Worm (Caenorhabditis elegans) whole organism, early embryonic: ENCODE measurements around the gene cyp-34A8.

Experiments
- B0310.2 ChIP-seq: sonication (generic microtip); optimal IDR thresholded peaks from 2 replicates; lab custom pipeline; 2016; ENCODE audit warnings: mild to moderate bottlenecking, missing genetic modification characterization, missing compliant biosample characterization
- F13C5.2 ChIP-seq: sonication (generic microtip); optimal IDR thresholded peaks from 2 replicates; lab custom pipeline; 2017; ENCODE audit warnings: mild to moderate bottlenecking, missing genetic modification characterization, inconsistent platforms, missing compliant biosample characterization
- aly-1 ChIP-seq: sonication (generic microtip); optimal IDR thresholded peaks from 2 replicates; lab custom pipeline; 2016; ENCODE audit warnings: missing genetic modification characterization, missing compliant biosample characterization
- ama-1 ChIP-seq: fragments of 150-350 bp; optimal IDR thresholded peaks from 2 replicates; lab custom pipeline; 2014
- ceh-13 ChIP-seq: fragments of 200-800 bp; sonication (Bioruptor generic); optimal IDR thresholded peaks from 2 replicates; lab custom pipeline; 2018; ENCODE audit warnings: mild to moderate bottlenecking, missing genetic modification characterization, missing compliant biosample characterization
- ceh-36 ChIP-seq: sonication (generic microtip); optimal IDR thresholded peaks from 2 replicates; lab custom pipeline; 2016; ENCODE audit warnings: missing genetic modification characterization, inconsistent platforms, missing compliant biosample characterization
- ets-7 ChIP-seq: sonication (generic microtip); optimal IDR thresholded peaks from 2 replicates; lab custom pipeline; 2016; ENCODE audit warnings: missing genotype, missing genetic modification characterization, missing compliant biosample characterization
- flt-1 ChIP-seq: fragments of 200-800 bp; sonication (Bioruptor generic); IDR thresholded peaks from 2 replicates; pipeline ENCODE4 v1.3.6; 2022; ENCODE audit warnings: missing genetic modification characterization, missing compliant biosample characterization
- hmbx-1 ChIP-seq: sonication (generic microtip); optimal IDR thresholded peaks from 2 replicates; lab custom pipeline; 2016; ENCODE audit warnings: mild to moderate bottlenecking, missing genetic modification characterization, missing compliant biosample characterization
- hmg-4 ChIP-seq: fragments of 200-800 bp; sonication (Bioruptor generic); optimal IDR thresholded peaks from 2 replicates; lab custom pipeline; 2018; ENCODE audit warnings: mild to moderate bottlenecking, missing genetic modification characterization, missing compliant biosample characterization
- hnd-1 ChIP-seq: sonication (generic microtip); optimal IDR thresholded peaks from 2 replicates; lab custom pipeline; 2016; ENCODE audit warnings: missing genetic modification characterization, missing compliant biosample characterization
- pes-1 ChIP-seq: fragments of 200-800 bp; sonication (Bioruptor generic); IDR thresholded peaks from 2 replicates; pipeline ENCODE4 v1.3.6; 2022; ENCODE audit warnings: missing genetic modification reagents, missing genetic modification characterization, missing compliant biosample characterization
- scrt-1 ChIP-seq: fragments of 200-800 bp; sonication (Bioruptor generic); IDR thresholded peaks from 2 replicates; pipeline ENCODE4 v1.3.6; 2022; ENCODE audit warnings: missing genetic modification characterization, missing compliant biosample characterization
- sea-1 ChIP-seq: fragments of 200-800 bp; sonication (Bioruptor generic); conservative IDR thresholded peaks from 2 replicates; pipeline ENCODE4 v1.3.6; 2022; ENCODE audit warnings: missing genetic modification characterization, missing compliant biosample characterization
- tbx-11 ChIP-seq: fragments of 200-800 bp; sonication (Bioruptor generic); IDR thresholded peaks from 2 replicates; pipeline ENCODE4 v1.3.6; 2022; ENCODE audit warnings: missing genetic modification characterization, missing compliant biosample characterization
- tbx-37 ChIP-seq: fragments of 200-800 bp; sonication (Bioruptor generic); conservative IDR thresholded peaks from 2 replicates; pipeline ENCODE4 v1.3.6; 2022; ENCODE audit warnings: missing genetic modification reagents, missing genetic modification characterization, missing compliant biosample characterization
- tra-4 ChIP-seq: sonication (generic microtip); optimal IDR thresholded peaks from 2 replicates; lab custom pipeline; 2017; ENCODE audit warnings: missing genetic modification characterization, missing compliant biosample characterization

The cyp-34A8 gene

DNA sequence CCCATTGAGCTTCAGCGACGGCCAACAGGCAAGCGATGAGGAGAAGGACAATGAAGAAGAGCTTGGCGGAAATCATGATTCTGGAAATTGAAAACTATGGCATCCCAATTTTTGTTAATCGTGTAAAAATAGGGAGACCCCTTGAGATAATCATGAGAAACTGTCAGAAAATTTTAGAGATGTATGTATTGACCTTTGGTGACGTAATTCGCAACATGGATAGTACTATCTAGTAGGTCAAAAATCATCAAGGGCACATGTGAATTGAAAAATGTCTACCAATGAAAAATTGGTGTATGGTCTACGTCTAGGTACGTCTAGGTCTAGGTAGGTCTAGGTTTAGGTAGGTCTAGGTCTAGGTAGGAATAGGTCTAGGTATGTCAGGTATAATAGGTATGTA lies 11.4 kb upstream of the cyp-34A8 start, which contains the start of gene nlp-34:
Gene nlp-34 (minus strand): TSS at position 82 of the 400 bp plus-strand sequence.
- TF ChIP-seq aly-1 (tag; lab: Kevin White, UChicago) (no peak), sea-1 (GFP tag; lab: Robert Waterston, UW) (no peak), ets-7 (tag; lab: Kevin White, UChicago) (no peak), flt-1 (GFP tag; lab: Robert Waterston, UW) (no peak)

DNA sequence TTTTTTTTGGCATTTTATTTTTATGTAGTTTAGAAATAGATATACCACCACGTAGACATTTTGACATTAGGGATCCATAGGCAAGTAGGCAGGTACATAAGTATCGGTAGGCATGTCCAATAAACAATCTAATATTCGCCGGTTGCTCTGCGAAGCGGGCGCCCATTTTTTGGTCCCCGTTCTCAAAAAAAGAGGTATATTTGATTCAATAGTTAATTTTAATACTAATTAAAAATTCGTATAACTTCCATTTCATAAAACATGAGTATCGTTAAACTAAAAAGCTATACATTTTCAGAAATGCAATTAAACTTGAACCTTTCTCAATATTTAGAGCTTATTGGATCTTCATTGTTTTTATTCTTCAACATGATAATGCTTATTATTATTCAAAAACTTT lies 9.3 kb upstream of the cyp-34A8 start, which contains the start of gene str-83:
Gene str-83 (plus strand): TSS at position 301 of the 400 bp plus-strand sequence.
- TF ChIP-seq tbx-37 (GFP tag; lab: Robert Waterston, UW) (no peak), hmg-4 (GFP tag; lab: Kevin White, UChicago) (no peak), ceh-36 (tag; lab: Kevin White, UChicago) (no peak), scrt-1 (GFP tag; lab: Robert Waterston, UW) (no peak), tbx-11 (GFP tag; lab: Robert Waterston, UW) (no peak), ama-1 (lab: Kevin White, UChicago) (no peak), ceh-13 (GFP tag; lab: Kevin White, UChicago) (no peak), F13C5.2 (no peak), tra-4 (tag; lab: Kevin White, UChicago) (no peak), B0310.2 (tag; lab: Kevin White, UChicago) (no peak), hnd-1 (tag; lab: Kevin White, UChicago) (no peak), aly-1 (tag; lab: Kevin White, UChicago) (no peak), flt-1 (GFP tag; lab: Robert Waterston, UW) (no peak), pes-1 (GFP tag; lab: Robert Waterston, UW) (no peak), ets-7 (tag; lab: Kevin White, UChicago) (no peak), hmbx-1 (tag; lab: Kevin White, UChicago) (no peak)

DNA sequence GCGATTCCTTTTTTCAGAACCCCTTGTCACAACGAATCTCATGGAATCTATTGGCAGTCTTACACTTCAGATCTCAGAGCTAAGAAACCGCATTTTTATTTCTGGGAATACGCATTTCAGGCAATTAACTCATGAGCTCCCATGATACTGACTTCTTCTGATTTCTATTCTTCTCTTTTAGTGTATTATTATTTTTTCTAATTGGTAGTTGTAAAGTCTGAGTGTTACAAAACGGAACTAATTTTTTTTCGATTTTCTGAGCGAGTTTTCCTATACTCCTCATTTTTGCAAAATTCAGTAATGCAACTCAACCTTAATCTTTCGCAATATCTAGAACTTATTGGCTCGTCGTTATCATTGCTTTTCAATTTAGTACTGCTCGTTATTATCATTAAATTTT lies 6.7 kb upstream of the cyp-34A8 start, which contains the start of gene str-82:
Gene str-82 (plus strand): TSS at position 301 of the 400 bp plus-strand sequence.
- TF ChIP-seq ceh-36 (tag; lab: Kevin White, UChicago) (no peak), pes-1 (GFP tag; lab: Robert Waterston, UW) (no peak), aly-1 (tag; lab: Kevin White, UChicago) (no peak), scrt-1 (GFP tag; lab: Robert Waterston, UW) (no peak), hmg-4 (GFP tag; lab: Kevin White, UChicago) (no peak), B0310.2 (tag; lab: Kevin White, UChicago) (no peak), ets-7 (tag; lab: Kevin White, UChicago) (no peak), tbx-37 (GFP tag; lab: Robert Waterston, UW) (no peak), hnd-1 (tag; lab: Kevin White, UChicago) (no peak), hmbx-1 (tag; lab: Kevin White, UChicago) (no peak), sea-1 (GFP tag; lab: Robert Waterston, UW) (no peak), tra-4 (tag; lab: Kevin White, UChicago) (no peak), ceh-13 (GFP tag; lab: Kevin White, UChicago) (no peak), F13C5.2 (no peak), flt-1 (GFP tag; lab: Robert Waterston, UW) (no peak)

DNA sequence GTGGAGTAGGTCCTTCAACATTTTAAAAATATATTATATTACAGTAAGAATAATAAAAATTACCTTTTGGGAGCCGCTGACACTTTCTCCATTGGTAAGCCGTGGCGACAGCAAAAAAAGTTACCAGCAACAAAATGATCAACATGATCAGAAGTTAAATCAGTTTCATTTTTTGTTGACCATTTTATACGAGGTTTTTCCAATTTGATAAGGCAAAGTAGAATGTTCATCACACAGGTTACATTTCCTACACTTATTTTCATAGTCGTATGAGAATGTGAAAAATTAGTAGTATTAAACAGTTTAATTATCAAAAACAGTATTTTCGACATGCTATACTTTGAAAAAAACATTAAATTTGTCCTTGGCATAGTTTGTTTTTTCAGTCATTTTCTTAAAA lies 5.2 kb upstream of the cyp-34A8 start, which contains the start of gene cyp-34A10:
Gene cyp-34A10 (minus strand): TSS at position 146 of the 400 bp plus-strand sequence.
- TF ChIP-seq tbx-11 (GFP tag; lab: Robert Waterston, UW) (no peak), ets-7 (tag; lab: Kevin White, UChicago) (no peak), hmg-4 (GFP tag; lab: Kevin White, UChicago) (no peak), aly-1 (tag; lab: Kevin White, UChicago) (no peak), hnd-1 (tag; lab: Kevin White, UChicago) (no peak), tbx-37 (GFP tag; lab: Robert Waterston, UW) (no peak), ceh-36 (tag; lab: Kevin White, UChicago) (no peak), ceh-13 (GFP tag; lab: Kevin White, UChicago) (no peak), pes-1 (GFP tag; lab: Robert Waterston, UW) (no peak), flt-1 (GFP tag; lab: Robert Waterston, UW) (no peak), hmbx-1 (tag; lab: Kevin White, UChicago) (no peak), sea-1 (GFP tag; lab: Robert Waterston, UW) (no peak), tra-4 (tag; lab: Kevin White, UChicago) (no peak), scrt-1 (GFP tag; lab: Robert Waterston, UW) (no peak), F13C5.2 (no peak), B0310.2 (tag; lab: Kevin White, UChicago) (no peak), ama-1 (lab: Kevin White, UChicago) (no peak)

DNA sequence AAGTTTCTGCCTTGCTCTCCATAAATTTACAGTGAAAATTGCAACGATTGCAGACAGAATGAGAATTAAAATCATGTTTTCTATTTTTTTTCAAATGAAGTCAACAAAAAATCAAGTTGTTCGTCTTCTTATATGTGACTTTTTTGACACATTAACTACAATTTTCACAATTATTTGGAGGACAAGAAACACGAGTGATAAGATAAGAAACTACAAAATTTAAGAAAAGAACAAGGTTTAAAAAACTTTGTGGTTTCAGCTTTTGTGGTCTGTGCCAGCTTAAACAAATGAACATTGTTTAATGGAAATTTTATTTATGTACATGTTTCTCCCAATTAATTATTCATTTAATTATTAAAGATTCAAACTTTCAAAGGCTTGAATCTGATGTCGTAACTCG lies 2.8 kb upstream of the cyp-34A8 start, which contains the start of gene cyp-34A9:
Gene cyp-34A9 (minus strand): TSS at position 131 of the 400 bp plus-strand sequence.
- TF ChIP-seq F13C5.2 (no peak), tbx-11 (GFP tag; lab: Robert Waterston, UW) (no peak), pes-1 (GFP tag; lab: Robert Waterston, UW) (no peak), B0310.2 (tag; lab: Kevin White, UChicago) (no peak)

DNA sequence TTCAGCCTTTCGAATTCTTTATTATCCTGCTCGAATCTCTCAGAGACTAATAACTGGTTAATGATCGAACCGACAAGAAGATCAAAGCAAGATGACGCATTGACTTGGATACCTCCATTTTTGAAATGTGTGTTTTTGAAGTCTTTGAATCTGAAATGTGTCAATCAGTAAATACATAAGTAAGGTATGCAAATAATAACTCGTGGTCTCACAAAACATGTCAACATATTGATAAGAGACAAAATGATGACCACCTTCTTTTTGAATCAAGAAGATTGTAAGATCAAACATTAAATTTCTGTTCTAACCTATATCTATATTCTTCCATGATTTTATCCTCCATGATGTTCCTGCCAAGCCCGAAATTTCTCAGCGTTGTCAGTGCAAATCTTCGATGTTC lies 2.0 kb upstream of the cyp-34A8 start:
- TF ChIP-seq ets-7 (tag; lab: Kevin White, UChicago) (no peak), flt-1 (GFP tag; lab: Robert Waterston, UW) (no peak), hmg-4 (GFP tag; lab: Kevin White, UChicago) (no peak), hnd-1 (tag; lab: Kevin White, UChicago) (no peak), tbx-11 (GFP tag; lab: Robert Waterston, UW) (no peak), B0310.2 (tag; lab: Kevin White, UChicago) (no peak), ceh-36 (tag; lab: Kevin White, UChicago) (no peak), pes-1 (GFP tag; lab: Robert Waterston, UW) (no peak), aly-1 (tag; lab: Kevin White, UChicago) (no peak), tbx-37 (GFP tag; lab: Robert Waterston, UW) (no peak), scrt-1 (GFP tag; lab: Robert Waterston, UW) (no peak), tra-4 (tag; lab: Kevin White, UChicago) (no peak), hmbx-1 (tag; lab: Kevin White, UChicago) (no peak), ama-1 (lab: Kevin White, UChicago) (no peak), ceh-13 (GFP tag; lab: Kevin White, UChicago) (no peak)
